Fruit fly (Drosophila melanogaster): ENCODE data around the gene GlcAT-S.

GlcAT-S gene

DNA sequence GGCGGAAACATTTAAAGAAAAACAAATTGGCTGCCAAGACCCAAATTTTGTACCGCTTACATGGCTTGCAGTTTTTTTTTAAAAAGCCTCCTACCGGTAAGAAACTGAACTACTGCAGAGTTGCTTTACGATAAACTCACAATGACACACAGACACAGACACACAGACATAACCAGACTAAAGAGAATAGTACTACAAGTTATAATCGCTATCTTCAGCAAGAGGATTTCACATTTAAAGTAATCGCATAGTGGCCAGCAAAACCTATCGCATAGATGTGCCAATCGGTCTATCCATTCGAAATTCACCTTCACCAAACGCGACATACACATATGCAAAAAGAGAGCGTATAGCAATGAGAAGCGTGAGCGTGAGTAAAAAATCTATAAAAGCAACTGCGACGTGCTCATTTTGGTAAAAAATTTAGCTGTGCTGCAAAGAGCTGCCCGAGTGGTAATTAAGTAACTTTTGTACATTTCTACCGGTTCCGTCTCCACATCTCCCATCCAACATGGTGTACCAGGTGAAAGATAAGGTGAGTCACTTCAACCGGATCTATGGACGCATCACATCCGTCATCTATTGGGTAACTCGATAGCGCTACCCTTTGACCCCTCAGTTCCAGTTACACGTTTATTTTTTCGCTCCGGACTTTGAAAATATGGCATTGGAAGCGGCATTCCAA, 3.1 kb upstream of the GlcAT-S start, which contains the start of gene Trx2 (continued):
- TF ChIP-seq CG4360 (GFP tag; IDR thresholded peaks at IDR 0.05) (peak; percentile 6; the same call in 1 of the 2 replicates), Myb (GFP tag; optimal IDR thresholded peaks at IDR 0.05) (no peak), cato (GFP tag; optimal IDR thresholded peaks at IDR 0.05; ENCODE audit: borderline replicate concordance) (no peak), Hr51 (GFP tag; optimal IDR thresholded peaks at IDR 0.05) (no peak), chn (GFP tag; optimal IDR thresholded peaks at IDR 0.05) (no peak), dpn (GFP tag; optimal IDR thresholded peaks at IDR 0.05) (no peak), GATAe (GFP tag; conservative IDR thresholded peaks at IDR 0.05) (no peak), nerfin-1 (tag; optimal IDR thresholded peaks at IDR 0.05) (no peak), CG11695 (GFP tag; IDR thresholded peaks at IDR 0.05) (no peak), lov (optimal IDR thresholded peaks at IDR 0.05) (no peak), lov (GFP tag; IDR thresholded peaks at IDR 0.05) (peak; percentile 49; the same call in 1 of the 3 replicates), bigmax (GFP tag; optimal IDR thresholded peaks at IDR 0.05) (no peak), Trl (optimal IDR thresholded peaks at IDR 0.05) (peak; percentile 76 to 94), Trl (GFP tag; optimal IDR thresholded peaks at IDR 0.05) (peak; percentile 29), sens (GFP tag) (peak; percentile 49), CG18599 (GFP tag; optimal IDR thresholded peaks at IDR 0.05) (peak; percentile 61), gsb-n (tag; optimal IDR thresholded peaks at IDR 0.05) (no peak), H15 (GFP tag; IDR thresholded peaks at IDR 0.05) (no peak), CG18764 (GFP tag; optimal IDR thresholded peaks at IDR 0.05) (no peak), CG32772 (GFP tag; IDR thresholded peaks at IDR 0.05) (no peak), trem (tag; optimal IDR thresholded peaks at IDR 0.05) (no peak), bab2 (GFP tag; optimal IDR thresholded peaks at IDR 0.05) (no peak), B-H2 (GFP tag; optimal IDR thresholded peaks at IDR 0.05) (no peak), CG12155 (GFP tag; optimal IDR thresholded peaks at IDR 0.05) (no peak), Sry-δ (GFP tag; optimal IDR thresholded peaks at IDR 0.05) (no peak), onecut (GFP tag; IDR thresholded peaks at IDR 0.05) (peak; percentile 68), sisA (GFP tag; IDR thresholded peaks at IDR 0.05) (no peak), CG2116 (GFP tag; optimal IDR thresholded peaks at IDR 0.05) (peak; percentile 97), ken (GFP tag; IDR thresholded peaks at IDR 0.05) (no peak), CG1233 (GFP tag; optimal IDR thresholded peaks at IDR 0.05) (no peak), CG2202 (tag; optimal IDR thresholded peaks at IDR 0.05) (no peak), chm (GFP tag; IDR thresholded peaks at IDR 0.05) (peak; percentile 71), CG7963 (GFP tag; IDR thresholded peaks at IDR 0.05; ENCODE audit: partially characterized antibody) (no peak), dimm (GFP tag; IDR thresholded peaks at IDR 0.05) (no peak), CG11560 (tag; IDR thresholded peaks at IDR 0.05) (no peak), Ada2b (GFP tag; IDR thresholded peaks at IDR 0.05) (no peak), CG6854 (GFP tag; optimal IDR thresholded peaks at IDR 0.05) (peak; percentile 50), pita (GFP tag; optimal IDR thresholded peaks at IDR 0.05) (peak; percentile 18), prd (optimal IDR thresholded peaks at IDR 0.05) (no peak), prd (GFP tag; IDR thresholded peaks at IDR 0.05) (no peak), zen (tag; optimal IDR thresholded peaks at IDR 0.05) (no peak), CG5953 (GFP tag; IDR thresholded peaks at IDR 0.05) (no peak), CG32767 (GFP tag; IDR thresholded peaks at IDR 0.05) (0 out of 2 replicates have a peak, but pooled peaks have one; percentile 14), CG18619 (GFP tag; optimal IDR thresholded peaks at IDR 0.05) (no peak), ci (GFP tag; IDR thresholded peaks at IDR 0.05) (peak; percentile 60; the same call in 2 of the 3 replicates), CG4617 (GFP tag; optimal IDR thresholded peaks at IDR 0.05; ENCODE audit: borderline replicate concordance) (no peak), pzg (GFP tag; optimal IDR thresholded peaks at IDR 0.05) (peak; percentile 7), CG14050 (GFP tag; IDR thresholded peaks at IDR 0.05) (no peak), tin (GFP tag; optimal IDR thresholded peaks at IDR 0.05) (no peak), danr (GFP tag; IDR thresholded peaks at IDR 0.05) (no peak), Fer1 (GFP tag; optimal IDR thresholded peaks at IDR 0.05) (peak; percentile 46), zfh1 (GFP tag; IDR thresholded peaks at IDR 0.05) (no peak)

Measured in whole organism, embryonic.